Worm (Caenorhabditis elegans): ENCODE data around the gene ard-1.

- no peak for TF ChIP-seq tab-1 (GFP tag; IDR thresholded peaks at IDR 0.05)
- no peak for TF ChIP-seq flt-1 (GFP tag; IDR thresholded peaks at IDR 0.05)
- no peak for TF ChIP-seq cog-1 (tag; optimal IDR thresholded peaks at IDR 0.05)
- TF ChIP-seq ztf-23 (GFP tag; IDR thresholded peaks at IDR 0.05), result no peak
- no peak for TF ChIP-seq med-1 (GFP tag; optimal IDR thresholded peaks at IDR 0.05; ENCODE audit: insufficient read depth)
Observed at ce11 chrIV:11124674-11125073, 6.4 kb upstream of the ard-1 start, which contains the start of gene spo-11.

All from whole organism, midembryonic.